Fruit fly (Drosophila melanogaster) whole organism, embryonic: Measurements from ENCODE around the gene CG31921.

Experiments
- Blimp-1 ChIP-seq: fragments of 200-800 bp; sonication (Bioruptor generic); optimal IDR thresholded peaks from 3 replicates; lab custom pipeline; 2018; ENCODE audit warnings: missing biosample characterization, missing genetic modification characterization, mild to moderate bottlenecking, moderate library complexity, missing genetic modification reagents
- Bteb2 ChIP-seq: fragments of 200-800 bp; sonication (Bioruptor generic); optimal IDR thresholded peaks from 2 replicates; lab custom pipeline; 2016; ENCODE audit warnings: missing biosample characterization, missing genetic modification characterization
- CG1024 ChIP-seq: fragments of 200-800 bp; sonication (Bioruptor generic); IDR thresholded peaks from 2 replicates; pipeline ENCODE4 v1.3.6; 2022; ENCODE audit warnings: missing biosample characterization, missing genetic modification characterization
- CG10267 ChIP-seq: fragments of 200-800 bp; sonication (Bioruptor generic); optimal IDR thresholded peaks from 2 replicates; lab custom pipeline; 2018; ENCODE audit warnings: missing biosample characterization, mild to moderate bottlenecking, missing genetic modification characterization, moderate library complexity
- CG10543 ChIP-seq: fragments of 200-800 bp; sonication (Bioruptor generic); optimal IDR thresholded peaks from 3 replicates; lab custom pipeline; 2017; ENCODE audit warnings: missing biosample characterization, mild to moderate bottlenecking, missing genetic modification characterization, moderate library complexity
- CG11093 ChIP-seq: fragments of 200-800 bp; sonication (Bioruptor generic); IDR thresholded peaks from 3 replicates; pipeline ENCODE4 v1.3.6; 2022; ENCODE audit warnings: missing biosample characterization, missing genetic modification characterization
- CG11504 ChIP-seq: fragments of 200-800 bp; sonication (Bioruptor generic); optimal IDR thresholded peaks from 3 replicates; lab custom pipeline; 2019; ENCODE audit warnings: missing biosample characterization, mild to moderate bottlenecking, missing genetic modification characterization, moderate library complexity
- CG14014 ChIP-seq: fragments of 200-800 bp; sonication (Bioruptor generic); IDR thresholded peaks from 2 replicates; pipeline ENCODE4 v1.3.6; 2022; ENCODE audit warnings: missing biosample characterization, missing genetic modification characterization
- CG14710 ChIP-seq: fragments of 200-800 bp; sonication (Bioruptor generic); optimal IDR thresholded peaks from 3 replicates; lab custom pipeline; 2019; ENCODE audit warnings: missing biosample characterization, mild to moderate bottlenecking, missing genetic modification characterization, moderate library complexity
- CG15073 ChIP-seq: fragments of 200-800 bp; sonication (Bioruptor generic); optimal IDR thresholded peaks from 2 replicates; lab custom pipeline; 2016; ENCODE audit warnings: missing biosample characterization, missing genetic modification characterization
- CG15514 ChIP-seq: fragments of 200-800 bp; sonication (Bioruptor generic); optimal IDR thresholded peaks from 3 replicates; lab custom pipeline; 2017; ENCODE audit warnings: missing biosample characterization, missing genetic modification characterization, mild to moderate bottlenecking, moderate library complexity, missing genetic modification reagents
- CG1647 ChIP-seq: fragments of 200-800 bp; sonication (Bioruptor generic); optimal IDR thresholded peaks from 3 replicates; lab custom pipeline; 2016; ENCODE audit warnings: missing biosample characterization, missing genetic modification characterization
- CG16779 ChIP-seq: fragments of 200-800 bp; sonication (Bioruptor generic); IDR thresholded peaks from 2 replicates; pipeline ENCODE4 v1.3.6; 2022; ENCODE audit warnings: missing biosample characterization, missing genetic modification characterization
- CG17186 ChIP-seq: fragments of 200-800 bp; sonication (Bioruptor generic); optimal IDR thresholded peaks from 3 replicates; lab custom pipeline; 2017; ENCODE audit warnings: missing biosample characterization, missing genetic modification reagents, missing genetic modification characterization
- CG17385 ChIP-seq: fragments of 200-800 bp; sonication (Bioruptor generic); optimal IDR thresholded peaks from 3 replicates; lab custom pipeline; 2018; ENCODE audit warnings: missing biosample characterization, mild to moderate bottlenecking, missing genetic modification characterization
- CG18011 ChIP-seq: fragments of 200-800 bp; sonication (Bioruptor generic); optimal IDR thresholded peaks from 2 replicates; lab custom pipeline; 2017; ENCODE audit warnings: missing biosample characterization, missing genetic modification characterization, mild to moderate bottlenecking, moderate library complexity, missing genotype
- CG18619 ChIP-seq: fragments of 200-800 bp; sonication (Bioruptor generic); optimal IDR thresholded peaks from 3 replicates; lab custom pipeline; 2017; ENCODE audit warnings: missing biosample characterization, mild to moderate bottlenecking, missing genetic modification characterization
- CG18764 ChIP-seq: fragments of 200-800 bp; sonication (Bioruptor generic); optimal IDR thresholded peaks from 3 replicates; lab custom pipeline; 2016; ENCODE audit warnings: missing biosample characterization, missing genetic modification characterization
- CG31224 ChIP-seq: fragments of 200-800 bp; sonication (Bioruptor generic); IDR thresholded peaks from 2 replicates; pipeline ENCODE4 v1.3.6; 2022; ENCODE audit warnings: missing biosample characterization, missing genetic modification characterization
- CG33557 ChIP-seq: fragments of 200-800 bp; sonication (Bioruptor generic); optimal IDR thresholded peaks from 2 replicates; lab custom pipeline; 2019; ENCODE audit warnings: missing biosample characterization, mild to moderate bottlenecking, missing genetic modification characterization, moderate library complexity
- CG4424 ChIP-seq: fragments of 200-800 bp; sonication (Bioruptor generic); optimal IDR thresholded peaks from 3 replicates; lab custom pipeline; 2016; ENCODE audit warnings: missing biosample characterization, missing genetic modification characterization
- CG7271 ChIP-seq: fragments of 200-800 bp; sonication (Bioruptor generic); optimal IDR thresholded peaks from 2 replicates; lab custom pipeline; 2018; ENCODE audit warnings: missing biosample characterization, mild to moderate bottlenecking, missing genetic modification characterization, moderate library complexity
- CG7928 ChIP-seq: fragments of 200-800 bp; sonication (Bioruptor generic); optimal IDR thresholded peaks from 2 replicates; lab custom pipeline; 2017; ENCODE audit warnings: missing biosample characterization, mild to moderate bottlenecking, missing genetic modification characterization
- CG9876 ChIP-seq: fragments of 200-800 bp; sonication (Bioruptor generic); optimal IDR thresholded peaks from 2 replicates; lab custom pipeline; 2016; ENCODE audit warnings: missing biosample characterization, missing genetic modification characterization
- CG9932 ChIP-seq: fragments of 200-800 bp; sonication (Bioruptor generic); IDR thresholded peaks from 2 replicates; pipeline ENCODE4 v1.3.6; 2022; ENCODE audit warnings: missing biosample characterization, missing genetic modification characterization
- ERR ChIP-seq: fragments of 200-800 bp; sonication (Bioruptor generic); optimal IDR thresholded peaks from 2 replicates; lab custom pipeline; 2016; ENCODE audit warnings: missing biosample characterization, missing genetic modification characterization
- Ets65A ChIP-seq: fragments of 200-800 bp; sonication (Bioruptor generic); peaks from one replicate; lab custom pipeline; 2016; ENCODE audit warnings: missing biosample characterization, missing genetic modification characterization
- H2.0 ChIP-seq: fragments of 200-800 bp; sonication (Bioruptor generic); IDR thresholded peaks from 2 replicates; pipeline ENCODE4 v1.3.6; 2022; ENCODE audit warnings: missing biosample characterization, missing genetic modification characterization
- Hand ChIP-seq: fragments of 200-800 bp; sonication (Bioruptor generic); optimal IDR thresholded peaks from 2 replicates; lab custom pipeline; 2017; ENCODE audit warnings: mild to moderate bottlenecking, missing biosample characterization, missing genetic modification reagents, missing genetic modification characterization
- Lpt ChIP-seq: fragments of >200 bp; optimal IDR thresholded peaks from 2 replicates; lab custom pipeline; 2018; ENCODE audit warnings: missing biosample characterization, missing genetic modification characterization
- Mrtf ChIP-seq: fragments of 200-800 bp; sonication (Bioruptor generic); IDR thresholded peaks from 3 replicates; pipeline ENCODE4 v1.3.6; 2022; ENCODE audit warnings: missing biosample characterization, missing genetic modification characterization
- YL-1 ChIP-seq: fragments of 200-800 bp; sonication (Bioruptor generic); optimal IDR thresholded peaks from 3 replicates; lab custom pipeline; 2017; ENCODE audit warnings: missing biosample characterization, mild to moderate bottlenecking, missing genetic modification characterization
- ase ChIP-seq: fragments of 200-800 bp; sonication (Bioruptor generic); IDR thresholded peaks from 3 replicates; pipeline ENCODE4 v1.3.6; 2022; ENCODE audit warnings: missing biosample characterization, missing genetic modification characterization
- bbx ChIP-seq: fragments of 200-800 bp; sonication (Bioruptor generic); IDR thresholded peaks from 2 replicates; pipeline ENCODE4 v1.3.6; 2022; ENCODE audit warnings: missing biosample characterization, missing genetic modification characterization; ENCODE audit not compliant: partially characterized antibody
- dmrt99B ChIP-seq: fragments of 200-800 bp; sonication (Bioruptor generic); optimal IDR thresholded peaks from 2 replicates; lab custom pipeline; 2018; ENCODE audit warnings: missing biosample characterization, mild to moderate bottlenecking, missing genetic modification characterization, moderate library complexity
- eve ChIP-seq, 2 experiments: fragments of >200 bp; optimal IDR thresholded peaks; 2 replicates each; lab custom pipeline; 2017; ENCODE audit warnings: missing biosample characterization in 2 of 2, missing genetic modification characterization in 2 of 2
- eyg ChIP-seq: fragments of 200-800 bp; sonication (Bioruptor generic); optimal IDR thresholded peaks from 3 replicates; lab custom pipeline; 2016; ENCODE audit warnings: missing biosample characterization, missing genetic modification characterization
- fru ChIP-seq: fragments of >200 bp; optimal IDR thresholded peaks from 2 replicates; lab custom pipeline; 2017
- ind ChIP-seq: fragments of 200-800 bp; sonication (Bioruptor generic); optimal IDR thresholded peaks from 3 replicates; lab custom pipeline; 2016; ENCODE audit warnings: missing biosample characterization, missing genetic modification characterization
- mirr ChIP-seq: fragments of 200-800 bp; sonication (Bioruptor generic); optimal IDR thresholded peaks from 3 replicates; lab custom pipeline; 2018; ENCODE audit warnings: missing biosample characterization, mild to moderate bottlenecking, missing genetic modification characterization
- oc ChIP-seq: fragments of 200-800 bp; sonication (Bioruptor generic); optimal IDR thresholded peaks from 2 replicates; lab custom pipeline; 2018; ENCODE audit warnings: missing biosample characterization, mild to moderate bottlenecking, missing genetic modification characterization, moderate library complexity
- otp ChIP-seq: fragments of 200-800 bp; sonication (Bioruptor generic); IDR thresholded peaks from 3 replicates; pipeline ENCODE4, ENCODE4 v1.3.6; 2022; ENCODE audit warnings: missing biosample characterization, missing genetic modification characterization
- pb ChIP-seq: fragments of 200-800 bp; sonication (Bioruptor generic); optimal IDR thresholded peaks from 3 replicates; lab custom pipeline; 2016; ENCODE audit warnings: missing biosample characterization, missing genetic modification characterization
- pzg ChIP-seq: fragments of 200-800 bp; sonication (Bioruptor generic); optimal IDR thresholded peaks from 3 replicates; lab custom pipeline; 2018; ENCODE audit warnings: missing biosample characterization, mild to moderate bottlenecking, missing genetic modification characterization, moderate library complexity
- sens ChIP-seq: fragments of 200-800 bp; sonication (Bioruptor generic); peaks from one replicate; lab custom pipeline; 2016; ENCODE audit warnings: missing biosample characterization, missing genetic modification characterization
- slp2 ChIP-seq: fragments of 200-800 bp; sonication (Bioruptor generic); optimal IDR thresholded peaks from 2 replicates; lab custom pipeline; 2016; ENCODE audit warnings: missing biosample characterization, missing genetic modification characterization
- sob ChIP-seq: fragments of 200-800 bp; sonication (Bioruptor generic); IDR thresholded peaks from 2 replicates; pipeline ENCODE4 v1.3.6; 2022; ENCODE audit warnings: missing biosample characterization, missing genetic modification characterization
- ssp ChIP-seq: fragments of 200-800 bp; sonication (Bioruptor generic); IDR thresholded peaks from 2 replicates; pipeline ENCODE4 v1.3.6; 2022; ENCODE audit warnings: missing biosample characterization, missing genetic modification characterization
- stc ChIP-seq: fragments of 200-800 bp; sonication (Bioruptor generic); IDR thresholded peaks from 2 replicates; pipeline ENCODE4 v1.3.6; 2022; ENCODE audit warnings: missing biosample characterization, missing genetic modification characterization
- stwl ChIP-seq: fragments of 200-800 bp; sonication (Bioruptor generic); optimal IDR thresholded peaks from 3 replicates; lab custom pipeline; 2018; ENCODE audit warnings: missing biosample characterization, mild to moderate bottlenecking, missing genetic modification characterization, moderate library complexity
- zfh1 ChIP-seq: fragments of 200-800 bp; sonication (Bioruptor generic); IDR thresholded peaks from 3 replicates; pipeline ENCODE4 v1.3.6; 2022; ENCODE audit warnings: missing biosample characterization, missing genetic modification characterization

CG31921 gene

DNA sequence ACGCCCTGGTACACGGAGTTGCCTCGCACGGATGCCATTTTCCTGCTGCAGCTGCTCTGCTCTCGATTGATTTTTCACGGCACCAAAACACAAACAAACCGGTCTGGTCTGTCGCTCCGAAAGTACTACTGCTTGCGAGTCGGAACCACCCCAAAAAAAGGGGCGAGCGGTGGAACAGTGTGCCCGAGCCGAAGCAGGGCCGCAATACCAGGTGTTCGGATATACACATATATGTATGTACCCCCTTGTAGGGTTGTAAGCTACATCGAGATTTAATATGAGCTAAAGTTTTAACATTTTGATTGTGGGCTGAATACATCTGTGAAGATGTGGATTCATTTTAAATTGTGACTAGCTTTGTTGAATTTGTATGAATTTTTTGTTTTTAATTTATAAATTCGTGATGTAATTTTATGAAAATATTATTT, 46.5 kb downstream of the CG31921 start (continued):
- TF ChIP-seq sens (GFP tag; lab: Kevin White, UChicago) (peak; percentile 84), sob (GFP tag; lab: Robert Waterston, UW) (peak; percentile 65; the same call in 1 of the 2 replicates), YL-1 (peak; percentile 63), CG18011 (GFP tag; lab: Kevin White, UChicago) (no peak), Hand (peak; percentile 27), eve (GFP tag; optimal IDR thresholded peaks at IDR 0.05; lab: Kevin White, UChicago) (no peak), Bteb2 (GFP tag; lab: Kevin White, UChicago) (peak; percentile 48), bbx (GFP tag; lab: Robert Waterston, UW) (peak; percentile 61; the same call in 1 of the 2 replicates), CG11504 (tag; lab: Kevin White, UChicago) (peak; percentile 70), CG14014 (GFP tag; lab: Robert Waterston, UW) (peak; percentile 21; the same call in 1 of the 2 replicates), ssp (GFP tag; lab: Robert Waterston, UW) (peak; percentile 36; the same call in 1 of the 2 replicates), mirr (GFP tag; lab: Kevin White, UChicago) (peak; percentile 49), slp2 (GFP tag; lab: Kevin White, UChicago) (no peak), CG7271 (tag; lab: Kevin White, UChicago) (no peak), pb (GFP tag; lab: Kevin White, UChicago) (peak; percentile 40), stwl (tag; lab: Kevin White, UChicago) (peak; percentile 77), Blimp-1 (GFP tag; lab: Kevin White, UChicago) (peak; percentile 41), H2.0 (peak; percentile 36; the same call in 1 of the 2 replicates), CG14710 (tag; lab: Kevin White, UChicago) (peak; percentile 65), Lpt (no peak), CG18764 (GFP tag; lab: Kevin White, UChicago) (no peak), eyg (peak; percentile 7), CG17385 (GFP tag; lab: Kevin White, UChicago) (peak; percentile 48), fru (no peak), CG7928 (GFP tag; lab: Kevin White, UChicago) (no peak), pzg (peak; percentile 80), CG10543 (GFP tag; lab: Kevin White, UChicago) (peak; percentile 35), oc (peak; percentile 1), ERR (GFP tag; lab: Kevin White, UChicago) (no peak), stc (GFP tag; lab: Robert Waterston, UW) (0 out of 2 replicates have a peak, but pooled peaks have one; percentile 64), CG17186 (GFP tag; lab: Kevin White, UChicago) (peak; percentile 17), CG1647 (GFP tag; lab: Kevin White, UChicago) (no peak), CG18619 (GFP tag; lab: Kevin White, UChicago) (peak; percentile 13), dmrt99B (peak; percentile 36), Ets65A (no peak), CG9932 (GFP tag; lab: Robert Waterston, UW) (peak; percentile 64), CG33557 (GFP tag; lab: Kevin White, UChicago) (no peak), ind (GFP tag; lab: Kevin White, UChicago) (peak; percentile 35), CG1024 (GFP tag; lab: Robert Waterston, UW) (no peak), otp (GFP tag; lab: Robert Waterston, UW) (peak; percentile 31; the same call in 1 of the 3 replicates), CG15514 (GFP tag; lab: Kevin White, UChicago) (peak; percentile 97), CG11093 (GFP tag; lab: Robert Waterston, UW) (no peak), ase (GFP tag; lab: Robert Waterston, UW) (no peak), CG16779 (GFP tag; lab: Robert Waterston, UW) (peak; percentile 50; the same call in 1 of the 2 replicates), CG10267 (tag; lab: Kevin White, UChicago) (peak; percentile 59), CG4424 (GFP tag; lab: Kevin White, UChicago) (no peak), CG9876 (no peak), CG15073 (GFP tag; lab: Kevin White, UChicago) (no peak), Mrtf (no peak), zfh1 (peak; percentile 60; the same call in 2 of the 3 replicates), CG31224 (GFP tag; lab: Robert Waterston, UW) (no peak)
